Worm (Caenorhabditis elegans) whole organism, midembryonic: Measurements from ENCODE around the gene F33E11.2.
A peak's percentile ranks its signal among the peaks of the same experiment; 100 is the strongest.

Experiments
- T22C8.4 ChIP-seq: fragments of 200-800 bp; sonication (Bioruptor generic); IDR thresholded peaks from 2 replicates; pipeline ENCODE4 v1.3.6; 2022; ENCODE audit warnings: missing genetic modification characterization, missing compliant biosample characterization
- cog-1 ChIP-seq: sonication (generic microtip); optimal IDR thresholded peaks from 2 replicates; lab custom pipeline; 2016; ENCODE audit warnings: missing genetic modification characterization, missing compliant biosample characterization
- flt-1 ChIP-seq: fragments of 200-800 bp; sonication (Bioruptor generic); IDR thresholded peaks from 2 replicates; pipeline ENCODE4 v1.3.6; 2022; ENCODE audit warnings: missing genetic modification characterization, missing compliant biosample characterization
- klf-2 ChIP-seq: fragments of 200-800 bp; sonication (Bioruptor generic); conservative IDR thresholded peaks from 2 replicates; pipeline ENCODE4 v1.3.6; 2022; ENCODE audit warnings: missing genetic modification reagents, missing genetic modification characterization, missing compliant biosample characterization
- med-1 ChIP-seq: sonication (generic microtip); optimal IDR thresholded peaks from 2 replicates; lab custom pipeline; 2017; ENCODE audit warnings: missing genetic modification characterization, mild to moderate bottlenecking, missing compliant biosample characterization, antibody characterized with exemption, missing genetic modification reagents; ENCODE audit not compliant: insufficient read depth
- ref-1 ChIP-seq: fragments of 200-800 bp; sonication (Bioruptor generic); conservative IDR thresholded peaks from 2 replicates; pipeline ENCODE4 v1.3.6; 2022; ENCODE audit warnings: missing genetic modification reagents, missing genetic modification characterization, missing compliant biosample characterization
- tab-1 ChIP-seq: fragments of 200-800 bp; sonication (Bioruptor generic); IDR thresholded peaks from 2 replicates; pipeline ENCODE4 v1.3.6; 2022; ENCODE audit warnings: missing genetic modification characterization, missing compliant biosample characterization
- ztf-23 ChIP-seq: fragments of 200-800 bp; sonication (Bioruptor generic); IDR thresholded peaks from 2 replicates; pipeline ENCODE4 v1.3.6; 2022; ENCODE audit warnings: missing genetic modification reagents, missing genetic modification characterization, missing compliant biosample characterization
- ztf-29 ChIP-seq: fragments of 200-800 bp; sonication (Bioruptor generic); IDR thresholded peaks from 2 replicates; pipeline ENCODE4 v1.3.6; 2022; ENCODE audit warnings: missing genetic modification reagents, missing genetic modification characterization, missing compliant biosample characterization

The F33E11.2 gene

DNA sequence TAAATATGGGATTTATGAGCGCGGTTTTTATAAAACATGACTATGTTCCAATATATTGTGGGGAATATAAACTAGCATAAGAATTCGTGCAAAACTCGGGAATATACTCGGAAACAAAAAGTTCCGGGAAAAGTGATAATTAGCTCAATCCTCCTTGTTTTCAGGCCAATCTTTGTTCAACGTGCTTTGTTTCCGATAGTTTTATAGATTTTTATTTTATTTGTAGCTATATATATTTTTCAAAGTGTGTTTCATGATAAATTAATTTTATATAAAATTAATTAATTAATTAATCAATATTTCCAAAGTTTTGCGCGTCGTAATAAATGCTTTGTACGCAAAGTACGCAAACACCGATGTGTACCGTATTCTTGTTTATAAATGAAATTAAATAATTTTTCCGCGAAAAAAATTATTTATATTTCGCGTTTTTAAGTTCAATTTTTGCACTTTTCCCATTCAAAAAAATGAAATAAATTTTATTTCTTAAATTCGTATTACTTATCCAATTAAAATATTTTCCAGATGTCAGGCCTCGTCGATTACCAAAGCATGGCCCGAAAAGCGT, at the start of gene F33E11.2:
F33E11.2 (plus strand) TSS at position 524 of the 568 bp plus-strand sequence.
- no peak for TF ChIP-seq ztf-23
- TF ChIP-seq ref-1 (GFP tag; lab: Robert Waterston, UW): no peak
- no peak for TF ChIP-seq tab-1 (GFP tag; lab: Robert Waterston, UW)
- no peak for TF ChIP-seq cog-1 (tag; lab: Kevin White, UChicago)
- no peak for TF ChIP-seq med-1
- TF ChIP-seq flt-1: no peak
- no peak for TF ChIP-seq ztf-29 (GFP tag; lab: Robert Waterston, UW)
- no peak for TF ChIP-seq T22C8.4
- no peak for TF ChIP-seq klf-2 (GFP tag; lab: Robert Waterston, UW)

DNA sequence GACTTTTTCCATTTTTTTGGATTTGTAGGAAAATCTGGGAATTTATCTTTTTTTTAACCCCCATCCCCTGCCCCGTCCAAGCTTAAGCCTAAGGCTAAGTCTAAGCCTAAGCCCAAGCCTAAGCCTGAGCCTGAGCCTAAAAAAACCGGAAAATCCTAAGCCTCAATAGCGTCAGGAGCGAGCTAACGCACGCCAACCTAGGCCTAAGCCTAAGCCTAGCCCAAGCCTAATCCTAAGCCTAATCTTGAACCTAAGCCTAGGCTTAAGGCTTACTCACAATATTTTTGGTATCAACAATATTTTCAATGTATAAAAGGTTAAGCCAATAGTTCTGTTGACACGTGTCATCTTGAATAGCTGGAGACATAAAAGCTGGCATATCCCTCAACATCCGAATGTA, 49.1 kb upstream of the F33E11.2 start:
- no peak for TF ChIP-seq ref-1 (GFP tag; lab: Robert Waterston, UW)
- no peak for TF ChIP-seq flt-1
- no peak for TF ChIP-seq T22C8.4
- TF ChIP-seq tab-1 (GFP tag; lab: Robert Waterston, UW): no peak
- no peak for TF ChIP-seq ztf-29 (GFP tag; lab: Robert Waterston, UW)
- TF ChIP-seq med-1: no peak
- TF ChIP-seq klf-2 (GFP tag; lab: Robert Waterston, UW): no peak
- no peak for TF ChIP-seq cog-1 (tag; lab: Kevin White, UChicago)
- TF ChIP-seq ztf-23: no peak

DNA sequence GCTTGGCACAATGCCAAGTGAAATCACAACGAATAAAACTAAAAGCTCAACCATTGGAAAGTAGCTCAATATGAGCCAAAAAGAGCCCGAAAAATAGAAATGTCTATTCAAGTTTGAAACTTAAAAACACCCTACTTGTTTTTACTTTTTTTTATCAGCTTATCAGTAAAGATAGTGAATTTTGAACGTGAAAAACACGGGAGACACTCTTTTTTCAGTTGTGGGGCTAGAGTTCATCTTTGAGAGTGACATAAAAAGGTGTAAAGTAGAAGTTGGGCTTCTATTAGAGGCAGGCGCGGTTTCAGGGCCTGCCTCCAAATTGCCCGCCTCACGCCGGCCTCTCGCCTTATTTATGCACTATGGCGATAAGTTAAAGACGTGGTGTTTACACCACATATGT, 46.1 kb upstream of the F33E11.2 start, which contains the start of gene oac-39:
oac-39 (minus strand) TSS at position 101 of the 400 bp plus-strand sequence.
- TF ChIP-seq ztf-23 (no peak), T22C8.4 (no peak), tab-1 (GFP tag; lab: Robert Waterston, UW) (no peak), ref-1 (GFP tag; lab: Robert Waterston, UW) (no peak), med-1 (no peak), klf-2 (GFP tag; lab: Robert Waterston, UW) (no peak), flt-1 (no peak), cog-1 (tag; lab: Kevin White, UChicago) (no peak), ztf-29 (GFP tag; lab: Robert Waterston, UW) (no peak)

DNA sequence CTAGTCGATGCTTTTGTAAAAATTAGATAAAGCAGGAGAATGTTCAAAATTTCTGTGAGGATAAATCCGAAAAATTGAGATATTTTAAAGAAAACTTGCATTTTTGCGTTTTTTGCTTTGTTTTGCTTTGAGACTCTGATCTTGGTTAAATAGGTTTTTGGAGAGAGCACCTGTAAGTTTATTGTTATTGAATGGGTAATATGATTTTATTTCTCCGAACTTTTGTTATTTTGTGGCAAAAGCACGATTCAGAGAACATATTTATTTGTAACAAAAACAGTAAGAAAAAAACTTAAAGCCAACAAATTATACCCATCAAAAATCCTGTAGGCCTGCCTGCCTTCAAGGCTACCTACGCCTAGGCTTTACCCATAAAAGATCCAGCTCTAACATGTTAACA, 43.2 kb upstream of the F33E11.2 start, which contains the start of gene str-121:
str-121 (minus strand) TSS at position 101 of the 400 bp plus-strand sequence.
- TF ChIP-seq ztf-29 (GFP tag; lab: Robert Waterston, UW) (no peak), cog-1 (tag; lab: Kevin White, UChicago) (no peak), ref-1 (GFP tag; lab: Robert Waterston, UW) (no peak), tab-1 (GFP tag; lab: Robert Waterston, UW) (no peak), klf-2 (GFP tag; lab: Robert Waterston, UW) (no peak), flt-1 (no peak), ztf-23 (no peak), med-1 (no peak)

DNA sequence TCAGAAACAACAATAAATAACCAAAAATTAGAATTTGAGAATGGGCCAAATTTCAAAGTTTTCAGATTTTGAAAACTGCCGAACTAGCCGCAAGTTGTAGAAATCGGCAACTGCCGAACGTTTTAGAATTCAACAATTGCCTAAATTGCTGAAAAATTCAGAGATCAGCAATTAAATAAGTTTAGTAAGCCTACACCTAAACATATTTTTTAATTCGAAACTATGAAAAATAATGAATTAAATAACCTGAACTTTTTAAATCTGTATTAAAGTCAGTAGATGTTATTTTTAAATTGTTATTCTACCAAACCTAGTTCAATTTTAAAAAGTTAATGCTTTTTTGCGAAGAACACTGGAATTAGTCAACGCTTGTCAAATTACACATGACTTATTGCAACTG, 39.0 kb upstream of the F33E11.2 start, which contains the start of gene nhr-204:
nhr-204 (minus strand) TSS at position 101 of the 400 bp plus-strand sequence.
- TF ChIP-seq flt-1 (no peak), med-1 (no peak), tab-1 (GFP tag; lab: Robert Waterston, UW) (no peak), ztf-29 (GFP tag; lab: Robert Waterston, UW) (no peak), klf-2 (GFP tag; lab: Robert Waterston, UW) (no peak), ztf-23 (no peak), ref-1 (GFP tag; lab: Robert Waterston, UW) (no peak), cog-1 (tag; lab: Kevin White, UChicago) (no peak), T22C8.4 (no peak)

DNA sequence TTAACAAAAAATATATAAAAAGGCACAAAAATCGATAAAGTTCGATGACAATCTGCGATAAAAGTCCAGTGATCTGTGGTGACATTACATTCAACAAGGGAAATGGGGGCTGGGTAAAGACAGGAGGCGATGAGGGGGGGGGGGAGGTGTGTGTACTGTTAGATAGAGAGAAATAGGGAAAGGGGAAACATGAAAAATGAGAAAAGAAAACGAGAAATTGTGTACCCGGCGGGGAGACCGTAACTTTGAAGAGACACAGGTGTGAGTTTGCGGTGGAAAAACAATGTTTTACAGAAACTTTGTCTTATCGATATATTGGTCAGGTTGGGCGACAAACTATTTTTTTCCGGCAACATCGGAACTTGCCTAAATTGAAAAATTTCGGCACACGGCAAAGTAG, 37.4 kb upstream of the F33E11.2 start:
- TF ChIP-seq T22C8.4: no peak
- no peak for TF ChIP-seq ztf-23
- TF ChIP-seq med-1: no peak
- no peak for TF ChIP-seq ztf-29 (GFP tag; lab: Robert Waterston, UW)
- TF ChIP-seq flt-1: no peak

DNA sequence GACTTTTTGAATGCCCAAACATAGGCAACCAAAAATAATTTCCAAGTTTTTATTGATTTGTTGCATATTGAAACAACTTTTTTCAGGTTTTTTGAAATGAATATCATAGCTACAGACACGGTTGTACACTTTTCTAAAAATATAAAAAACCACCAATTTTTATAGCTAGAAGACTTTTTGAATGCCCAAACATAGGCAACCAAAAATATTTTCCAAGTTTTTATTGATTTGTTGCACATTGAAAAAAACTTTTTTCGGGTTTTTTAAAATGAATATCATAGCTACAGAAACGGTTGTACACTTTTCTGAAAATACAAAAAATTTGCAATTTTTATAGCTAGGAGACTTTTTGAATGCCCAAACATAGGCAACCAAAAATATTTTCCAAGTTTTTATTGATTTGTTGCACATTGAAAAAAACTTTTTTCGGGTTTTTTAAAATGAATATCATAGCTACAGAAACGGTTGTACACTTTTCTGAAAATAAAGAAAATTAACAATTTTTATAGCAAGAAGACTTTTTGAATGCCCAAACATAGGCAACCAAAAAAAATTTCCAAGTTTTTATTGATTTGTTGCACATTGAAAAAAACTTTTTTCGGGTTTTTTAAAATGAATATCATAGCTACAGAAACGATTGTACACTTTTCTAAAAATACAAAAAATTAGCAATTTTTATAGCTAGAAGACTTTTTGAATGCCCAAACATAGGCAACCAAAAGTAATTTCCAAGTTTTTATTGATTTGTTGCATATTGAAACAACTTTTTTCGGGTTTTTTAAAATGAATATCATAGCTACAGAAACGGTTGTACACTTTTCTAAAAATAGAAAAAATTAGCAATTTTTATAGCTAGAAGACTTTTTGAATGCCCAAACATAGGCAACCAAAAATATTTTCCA, 32.4 kb upstream of the F33E11.2 start:
- peak; percentile 54 for TF ChIP-seq cog-1 (tag; lab: Kevin White, UChicago)

DNA sequence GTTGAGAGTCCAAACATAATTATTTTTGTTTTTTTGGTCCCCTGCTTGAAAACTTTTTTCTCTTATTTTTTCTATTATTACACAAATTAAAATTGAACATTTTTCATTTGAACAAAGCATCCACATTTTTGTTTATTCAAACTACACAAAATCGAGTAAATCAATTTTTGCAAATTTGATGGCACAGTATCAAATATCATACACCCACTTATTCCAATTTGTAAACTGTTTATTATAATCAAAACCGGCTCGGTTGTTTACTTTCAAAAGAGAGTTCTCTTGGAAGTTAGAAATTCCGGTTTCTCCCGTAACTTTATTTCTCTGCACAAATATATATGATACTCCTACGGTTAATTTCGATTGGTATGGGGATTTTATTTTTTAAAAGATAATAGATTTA, 29.7 kb upstream of the F33E11.2 start, which contains the start of gene lgc-26:
lgc-26 (plus strand) TSS at position 301 of the 400 bp plus-strand sequence.
- no peak for TF ChIP-seq ztf-29 (GFP tag; lab: Robert Waterston, UW)
- no peak for TF ChIP-seq flt-1
- TF ChIP-seq T22C8.4: no peak
- TF ChIP-seq ztf-23: no peak
- no peak for TF ChIP-seq cog-1 (tag; lab: Kevin White, UChicago)
- TF ChIP-seq ref-1 (GFP tag; lab: Robert Waterston, UW): no peak
- TF ChIP-seq med-1: no peak
- no peak for TF ChIP-seq klf-2 (GFP tag; lab: Robert Waterston, UW)
- no peak for TF ChIP-seq tab-1 (GFP tag; lab: Robert Waterston, UW)

DNA sequence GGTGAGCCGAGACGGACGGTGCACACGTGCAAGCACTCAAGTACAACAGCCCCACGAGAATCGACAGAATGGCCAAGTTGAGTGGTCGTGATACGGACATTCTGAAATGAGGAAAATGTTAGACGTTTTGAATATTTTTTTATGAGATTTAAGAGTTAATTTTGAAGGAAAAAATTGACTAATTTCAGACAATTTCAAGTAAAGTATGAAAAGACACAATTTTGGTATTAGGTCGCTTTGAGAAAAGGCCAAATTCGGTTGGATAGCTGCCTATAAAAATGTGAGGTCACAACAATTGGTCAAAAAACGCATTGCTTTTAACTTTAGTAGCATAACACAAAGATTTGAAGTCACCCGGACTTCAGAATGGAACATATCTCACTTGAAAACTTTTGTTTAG, 24.9 kb upstream of the F33E11.2 start, which contains the start of gene nlp-70:
nlp-70 (minus strand) TSS at position 101 of the 400 bp plus-strand sequence.
- no peak for TF ChIP-seq ztf-23
- TF ChIP-seq ref-1 (GFP tag; lab: Robert Waterston, UW): no peak
- TF ChIP-seq flt-1: no peak
- no peak for TF ChIP-seq tab-1 (GFP tag; lab: Robert Waterston, UW)
- TF ChIP-seq T22C8.4: no peak
- TF ChIP-seq ztf-29 (GFP tag; lab: Robert Waterston, UW): no peak
- TF ChIP-seq med-1: no peak
- TF ChIP-seq cog-1 (tag; lab: Kevin White, UChicago): no peak
- TF ChIP-seq klf-2 (GFP tag; lab: Robert Waterston, UW): no peak

DNA sequence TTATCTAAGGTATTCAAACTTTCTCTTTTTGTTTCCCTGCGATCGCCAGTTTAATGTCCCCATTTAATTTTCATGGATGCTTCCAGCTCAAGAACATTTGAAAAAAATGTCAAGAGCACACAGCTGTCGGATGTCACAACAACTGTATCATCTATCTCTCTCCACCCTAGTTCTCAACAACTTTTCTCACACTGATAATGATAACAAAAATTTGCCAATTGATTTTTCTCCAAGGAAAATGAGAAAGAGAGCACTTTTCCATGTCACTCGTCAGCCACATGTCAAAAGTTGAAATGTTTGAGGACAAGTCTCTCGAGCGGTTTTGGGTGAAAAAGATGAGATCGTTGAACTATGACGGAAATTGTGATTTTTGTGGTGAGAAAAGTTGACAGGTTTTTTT, 16.6 kb upstream of the F33E11.2 start:
- TF ChIP-seq tab-1 (GFP tag; lab: Robert Waterston, UW): no peak
- TF ChIP-seq ref-1 (GFP tag; lab: Robert Waterston, UW): no peak
- no peak for TF ChIP-seq ztf-23
- TF ChIP-seq cog-1 (tag; lab: Kevin White, UChicago): no peak
- TF ChIP-seq med-1: no peak
- no peak for TF ChIP-seq klf-2 (GFP tag; lab: Robert Waterston, UW)
- no peak for TF ChIP-seq ztf-29 (GFP tag; lab: Robert Waterston, UW)
- no peak for TF ChIP-seq flt-1
- TF ChIP-seq T22C8.4: no peak
